Fruit fly (Drosophila melanogaster) whole organism, adult: ENCODE results near the gene CG3982.

Source experiments
- CG11617 ChIP-seq: fragments of 200-800 bp; sonication (Bioruptor generic); optimal IDR thresholded peaks from 2 replicates; lab custom pipeline; 2017; ENCODE audit warnings: mild to moderate bottlenecking, missing biosample characterization, missing genetic modification reagents, missing genetic modification characterization
- CG12768 ChIP-seq: fragments of 200-800 bp; sonication (Bioruptor generic); optimal IDR thresholded peaks from 2 replicates; lab custom pipeline; 2017; ENCODE audit warnings: missing biosample characterization, missing genetic modification characterization, mild to moderate bottlenecking, moderate library complexity, missing genetic modification reagents
- CG14711 ChIP-seq: fragments of 200-800 bp; sonication (Bioruptor generic); optimal IDR thresholded peaks from 2 replicates; lab custom pipeline; 2018; ENCODE audit warnings: missing biosample characterization, mild to moderate bottlenecking, missing genetic modification characterization, moderate library complexity
- CG1620 ChIP-seq: fragments of 200-800 bp; sonication (Bioruptor generic); optimal IDR thresholded peaks from 2 replicates; lab custom pipeline; 2016; ENCODE audit warnings: missing biosample characterization, missing genetic modification characterization
- CG33017 ChIP-seq: fragments of 200-800 bp; sonication (Bioruptor generic); optimal IDR thresholded peaks from 2 replicates; lab custom pipeline; 2018; ENCODE audit warnings: missing biosample characterization, mild to moderate bottlenecking, missing genetic modification characterization, moderate library complexity
- CG5204 ChIP-seq: fragments of 200-800 bp; sonication (Bioruptor generic); optimal IDR thresholded peaks from 2 replicates; lab custom pipeline; 2016; ENCODE audit warnings: missing biosample characterization, missing genetic modification characterization
- CG7045 ChIP-seq: fragments of 200-800 bp; sonication (Bioruptor generic); optimal IDR thresholded peaks from 2 replicates; lab custom pipeline; 2017; ENCODE audit warnings: missing biosample characterization, mild to moderate bottlenecking, missing genetic modification characterization
- CG7101 ChIP-seq: fragments of 200-800 bp; sonication (Bioruptor generic); optimal IDR thresholded peaks from 2 replicates; lab custom pipeline; 2018; ENCODE audit warnings: missing biosample characterization, mild to moderate bottlenecking, missing genetic modification characterization, moderate library complexity
- Clk ChIP-seq: fragments of 200-800 bp; sonication (Bioruptor generic); optimal IDR thresholded peaks from 2 replicates; lab custom pipeline; 2017; ENCODE audit warnings: missing biosample characterization, missing genetic modification characterization
- Crg-1 ChIP-seq: fragments of 200-800 bp; sonication (Bioruptor generic); optimal IDR thresholded peaks from 2 replicates; lab custom pipeline; 2016; ENCODE audit warnings: missing biosample characterization, missing genetic modification characterization
- Hr96 ChIP-seq: fragments of 200-800 bp; sonication (Bioruptor generic); optimal IDR thresholded peaks from 2 replicates; lab custom pipeline; 2016; ENCODE audit warnings: missing biosample characterization, missing genetic modification characterization
- Mnt ChIP-seq: fragments of 200-800 bp; sonication (Bioruptor generic); optimal IDR thresholded peaks from 2 replicates; lab custom pipeline; 2016; ENCODE audit warnings: missing biosample characterization, mild to moderate bottlenecking, missing genetic modification characterization
- bab1 ChIP-seq: fragments of 200-800 bp; sonication (Bioruptor generic); optimal IDR thresholded peaks from 3 replicates; lab custom pipeline; 2019; ENCODE audit warnings: missing biosample characterization, mild to moderate bottlenecking, missing genetic modification characterization, moderate library complexity
- cic ChIP-seq: fragments of 200-800 bp; sonication (Bioruptor generic); optimal IDR thresholded peaks from 2 replicates; lab custom pipeline; 2017; ENCODE audit warnings: missing biosample characterization, mild to moderate bottlenecking, missing genetic modification characterization, moderate library complexity
- cnc ChIP-seq, 2 experiments: fragments of >200 bp; optimal IDR thresholded peaks; 2 replicates each; lab custom pipeline; 2017
- kay ChIP-seq: fragments of 200-800 bp; sonication (Bioruptor generic); peaks from one replicate; lab custom pipeline; 2016; ENCODE audit warnings: missing biosample characterization, missing genetic modification characterization, borderline replicate concordance
- ovo ChIP-seq: fragments of 200-800 bp; sonication (Bioruptor generic); optimal IDR thresholded peaks from 2 replicates; lab custom pipeline; 2016; ENCODE audit warnings: missing biosample characterization, missing genetic modification characterization
- pad ChIP-seq: fragments of 200-800 bp; sonication (Bioruptor generic); optimal IDR thresholded peaks from 3 replicates; lab custom pipeline; 2017; ENCODE audit warnings: missing biosample characterization, missing genetic modification characterization, mild to moderate bottlenecking, moderate library complexity, missing genetic modification reagents
- tj ChIP-seq: fragments of 200-800 bp; sonication (Bioruptor generic); optimal IDR thresholded peaks from 3 replicates; lab custom pipeline; 2017; ENCODE audit warnings: missing biosample characterization, mild to moderate bottlenecking, missing genetic modification characterization, moderate library complexity
- toe ChIP-seq: fragments of 200-800 bp; sonication (Bioruptor generic); optimal IDR thresholded peaks from 2 replicates; lab custom pipeline; 2016; ENCODE audit warnings: missing biosample characterization, missing genetic modification characterization

Gene CG3982

dm6 chr3L:9377198-9378035 lies 39.8 kb downstream of the CG3982 start, which contains the start of gene Hsp26:
Gene Hsp26 (minus strand): TSS chr3L:9377427.
- TF ChIP-seq CG12768 (GFP tag; lab: Kevin White, UChicago), result peak; percentile 77
- TF ChIP-seq ovo (GFP tag; lab: Kevin White, UChicago), result no peak
- no peak for TF ChIP-seq cnc (optimal IDR thresholded peaks at IDR 0.05; lab: Kevin White, UChicago)
- TF ChIP-seq pad (GFP tag; lab: Kevin White, UChicago), result peak; percentile 49
- no peak for TF ChIP-seq toe (GFP tag; lab: Kevin White, UChicago)
- TF ChIP-seq CG7045, result peak; percentile 70
- peak; percentile 81 for TF ChIP-seq CG14711 (tag; lab: Kevin White, UChicago)
- TF ChIP-seq CG11617 (GFP tag; lab: Kevin White, UChicago), result peak; percentile 89
- TF ChIP-seq CG1620 (GFP tag; lab: Kevin White, UChicago), result no peak
- TF ChIP-seq cic (GFP tag; lab: Kevin White, UChicago), result peak; percentile 41
- TF ChIP-seq bab1, result peak; percentile 76
- TF ChIP-seq Hr96 (GFP tag; lab: Kevin White, UChicago), result peak; percentile 50
- peak; percentile 79 for TF ChIP-seq CG33017 (tag; lab: Kevin White, UChicago)
- peak; percentile 40 for TF ChIP-seq Clk
- peak; percentile 62 for TF ChIP-seq Mnt (GFP tag; lab: Kevin White, UChicago)
- TF ChIP-seq Crg-1 (GFP tag; lab: Kevin White, UChicago), result peak; percentile 55
- TF ChIP-seq CG7101 (tag; lab: Kevin White, UChicago), result peak; percentile 78
- TF ChIP-seq tj, result peak; percentile 44
- peak; percentile 99 for TF ChIP-seq kay (GFP tag; lab: Kevin White, UChicago)
- TF ChIP-seq CG5204 (GFP tag; lab: Kevin White, UChicago), result no peak

dm6 chr3L:9376573-9376972 lies 40.6 kb downstream of the CG3982 start:
- TF ChIP-seq pad (GFP tag; lab: Kevin White, UChicago) (no peak), bab1 (no peak), tj (no peak), Mnt (GFP tag; lab: Kevin White, UChicago) (no peak), Clk (peak; percentile 63), cic (GFP tag; lab: Kevin White, UChicago) (no peak)

- no peak for TF ChIP-seq bab1
- no peak for TF ChIP-seq CG11617 (GFP tag; lab: Kevin White, UChicago)
- no peak for TF ChIP-seq Crg-1 (GFP tag; lab: Kevin White, UChicago)
- no peak for TF ChIP-seq CG1620 (GFP tag; lab: Kevin White, UChicago)
- TF ChIP-seq toe (GFP tag; lab: Kevin White, UChicago), result no peak
- TF ChIP-seq kay (GFP tag; lab: Kevin White, UChicago), result no peak
- no peak for TF ChIP-seq ovo (GFP tag; lab: Kevin White, UChicago)
- TF ChIP-seq pad (GFP tag; lab: Kevin White, UChicago), result no peak
- no peak for TF ChIP-seq cnc (optimal IDR thresholded peaks at IDR 0.05; lab: Kevin White, UChicago)
- TF ChIP-seq tj, result no peak
- TF ChIP-seq CG7045, result no peak
- no peak for TF ChIP-seq CG33017 (tag; lab: Kevin White, UChicago)
- TF ChIP-seq CG14711 (tag; lab: Kevin White, UChicago), result no peak
Observed at dm6 chr3L:9375130-9375529, 42.1 kb downstream of the CG3982 start, which contains the start of gene CG4461. Gene CG4461 (plus strand): TSS chr3L:9375430.

dm6 chr3L:9373374-9374004 lies 43.7 kb downstream of the CG3982 start:
- TF ChIP-seq Hr96 (GFP tag; lab: Kevin White, UChicago), result no peak
- peak; percentile 1 for TF ChIP-seq Crg-1 (GFP tag; lab: Kevin White, UChicago)
- TF ChIP-seq toe (GFP tag; lab: Kevin White, UChicago), result no peak
- peak; percentile 35 for TF ChIP-seq tj
- TF ChIP-seq CG5204 (GFP tag; lab: Kevin White, UChicago), result no peak
- TF ChIP-seq pad (GFP tag; lab: Kevin White, UChicago), result peak; percentile 46
- peak; percentile 17 for TF ChIP-seq Mnt (GFP tag; lab: Kevin White, UChicago)
- TF ChIP-seq Clk, result peak; percentile 50
- TF ChIP-seq CG14711 (tag; lab: Kevin White, UChicago), result peak; percentile 64
- peak; percentile 73 for TF ChIP-seq CG11617 (GFP tag; lab: Kevin White, UChicago)
- peak; percentile 58 for TF ChIP-seq CG7101 (tag; lab: Kevin White, UChicago)
- TF ChIP-seq cnc (optimal IDR thresholded peaks at IDR 0.05; lab: Kevin White, UChicago), result no peak
- peak; percentile 30 for TF ChIP-seq bab1
- peak; percentile 74 for TF ChIP-seq CG7045
- no peak for TF ChIP-seq CG1620 (GFP tag; lab: Kevin White, UChicago)
- TF ChIP-seq ovo (GFP tag; lab: Kevin White, UChicago), result no peak
- peak; percentile 71 for TF ChIP-seq CG33017 (tag; lab: Kevin White, UChicago)
- TF ChIP-seq kay (GFP tag; lab: Kevin White, UChicago), result no peak
- TF ChIP-seq cic (GFP tag; lab: Kevin White, UChicago), result peak; percentile 23
- peak; percentile 51 for TF ChIP-seq CG12768 (GFP tag; lab: Kevin White, UChicago)

- peak; percentile 39 for TF ChIP-seq cic (GFP tag; lab: Kevin White, UChicago)
- TF ChIP-seq CG14711 (tag; lab: Kevin White, UChicago), result no peak
- peak; percentile 33 for TF ChIP-seq CG12768 (GFP tag; lab: Kevin White, UChicago)
- no peak for TF ChIP-seq Mnt (GFP tag; lab: Kevin White, UChicago)
- TF ChIP-seq CG11617 (GFP tag; lab: Kevin White, UChicago), result no peak
- peak; percentile 19 for TF ChIP-seq ovo (GFP tag; lab: Kevin White, UChicago)
- TF ChIP-seq CG7101 (tag; lab: Kevin White, UChicago), result no peak
- TF ChIP-seq CG5204 (GFP tag; lab: Kevin White, UChicago), result no peak
- no peak for TF ChIP-seq bab1
- no peak for TF ChIP-seq CG1620 (GFP tag; lab: Kevin White, UChicago)
Observed at dm6 chr3L:9372278-9372975, 44.8 kb downstream of the CG3982 start, which contains the start of the genes Hsp67Bc, CG4456 and Hsp22. Gene Hsp67Bc (minus strand): TSS chr3L:9372497. Gene CG4456 (plus strand): TSS chr3L:9372722. Gene Hsp22 (plus strand): TSS chr3L:9372931.
